Fruit fly (Drosophila melanogaster): ENCODE results near the gene Edg78E.

The Edg78E gene

DNA sequence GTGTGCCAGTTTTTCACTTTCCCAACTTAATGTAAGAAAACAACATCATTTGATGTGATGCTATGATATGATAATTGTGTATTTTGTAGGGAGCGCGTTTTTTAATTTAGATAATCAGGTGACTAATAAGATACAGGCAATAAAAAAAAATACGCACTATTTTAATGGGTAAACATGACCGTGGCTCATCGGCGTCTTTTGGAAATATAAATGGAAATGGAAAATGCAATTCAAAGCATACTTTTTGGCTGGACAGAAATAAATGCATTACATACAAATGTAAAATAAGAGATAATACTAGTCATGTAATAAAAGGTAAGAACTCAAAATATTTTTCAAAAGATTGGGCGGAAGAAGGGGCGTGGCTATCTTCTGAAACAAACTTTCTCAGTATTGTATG is 35.2 kb downstream of the Edg78E start:
- TF ChIP-seq D1 (tag; optimal IDR thresholded peaks at IDR 0.05) (peak; percentile 51), Snoo (tag; optimal IDR thresholded peaks at IDR 0.05) (no peak), CG15710 (tag; optimal IDR thresholded peaks at IDR 0.05) (no peak), CG10348 (GFP tag; IDR thresholded peaks at IDR 0.05) (no peak), Ets98B (GFP tag; IDR thresholded peaks at IDR 0.05) (no peak)

DNA sequence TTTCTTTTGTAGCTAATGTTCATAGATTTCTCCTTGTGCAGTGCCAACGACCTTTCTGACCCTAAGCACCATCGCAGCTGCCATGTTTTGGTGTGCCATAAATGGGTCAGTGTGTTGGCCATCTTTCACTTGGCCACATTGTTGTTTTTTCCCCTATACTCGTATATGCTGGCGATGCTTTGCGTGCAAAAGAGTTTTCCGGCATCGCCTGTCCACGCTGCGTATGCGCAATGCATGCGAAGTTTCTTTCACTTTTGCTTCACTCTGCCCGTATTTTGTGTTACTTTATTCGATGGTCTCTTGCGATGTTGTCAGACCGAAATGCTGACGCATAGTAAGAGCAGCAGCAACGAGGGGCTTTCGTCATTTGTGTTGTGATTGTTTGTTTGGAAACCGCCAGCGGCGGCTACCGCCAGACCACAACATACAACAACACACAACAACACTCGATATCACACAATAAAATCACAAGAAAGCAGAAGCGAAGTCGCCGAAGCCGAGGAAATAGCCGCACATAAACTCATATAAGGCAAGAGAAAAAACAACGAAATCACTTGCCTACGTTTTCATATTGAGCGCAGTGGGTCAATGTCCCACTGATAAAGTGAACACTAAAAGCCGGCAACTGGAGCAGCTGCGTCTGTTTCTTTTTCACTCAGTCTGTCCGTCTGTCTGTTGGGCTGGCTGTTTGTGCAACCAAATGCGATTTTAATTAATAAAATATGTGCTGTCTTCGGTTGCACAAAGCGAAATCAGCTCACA is 36.0 kb downstream of the Edg78E start:
- TF ChIP-seq CG13204 (GFP tag; optimal IDR thresholded peaks at IDR 0.05) (no peak), Pif1B (GFP tag; optimal IDR thresholded peaks at IDR 0.05) (no peak), fd96Ca (GFP tag; IDR thresholded peaks at IDR 0.05) (no peak; the same call in 2 of the 3 replicates), EcR (GFP tag; optimal IDR thresholded peaks at IDR 0.05) (peak; percentile 83), gl (tag; optimal IDR thresholded peaks at IDR 0.05) (no peak), CG12605 (GFP tag; IDR thresholded peaks at IDR 0.05) (0 out of 2 replicates have a peak, but pooled peaks have one; percentile 14), Pif1A (GFP tag; optimal IDR thresholded peaks at IDR 0.05) (no peak)

DNA sequence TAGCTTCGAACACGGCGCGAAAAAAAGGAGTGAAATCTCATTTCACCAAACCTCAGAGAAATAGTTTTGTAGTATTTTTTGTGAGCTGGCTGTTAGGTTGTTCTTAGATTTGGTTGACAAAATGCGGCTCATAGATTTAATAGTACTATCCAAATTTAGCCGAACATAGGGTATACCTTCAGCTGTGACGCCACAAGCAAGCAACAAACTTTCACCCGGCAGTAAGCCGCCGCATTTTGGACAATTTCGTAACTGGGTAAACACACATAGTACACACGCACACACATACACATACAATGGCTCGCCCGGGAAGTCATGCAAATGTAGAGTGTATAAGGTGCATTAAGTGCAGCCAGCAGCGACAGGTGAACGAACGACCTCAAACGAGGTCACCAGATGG is 38.3 kb downstream of the Edg78E start:
- TF ChIP-seq Pif1B (GFP tag; optimal IDR thresholded peaks at IDR 0.05), result no peak
- TF ChIP-seq fd96Ca (GFP tag; IDR thresholded peaks at IDR 0.05), result peak; percentile 64; the same call in 2 of the 3 replicates
- no peak for TF ChIP-seq rn (GFP tag; IDR thresholded peaks at IDR 0.05)
- TF ChIP-seq CG8301 (tag; optimal IDR thresholded peaks at IDR 0.05), result peak; percentile 44
- peak; percentile 60 for TF ChIP-seq CG32121 (GFP tag; IDR thresholded peaks at IDR 0.05)
- no peak for TF ChIP-seq CG13204 (GFP tag; optimal IDR thresholded peaks at IDR 0.05)
- no peak for TF ChIP-seq Pif1A (GFP tag; optimal IDR thresholded peaks at IDR 0.05)
- no peak for TF ChIP-seq CG15710 (tag; optimal IDR thresholded peaks at IDR 0.05)
- no peak for TF ChIP-seq CG9948 (tag; optimal IDR thresholded peaks at IDR 0.05)
- no peak for TF ChIP-seq gl (tag; optimal IDR thresholded peaks at IDR 0.05)
- TF ChIP-seq Snoo (tag; optimal IDR thresholded peaks at IDR 0.05), result no peak
- TF ChIP-seq CG4496 (GFP tag; IDR thresholded peaks at IDR 0.05), result peak; percentile 41; the same call in 1 of the 3 replicates
- no peak for TF ChIP-seq CG10348 (GFP tag; IDR thresholded peaks at IDR 0.05)
- TF ChIP-seq EcR (GFP tag; optimal IDR thresholded peaks at IDR 0.05), result no peak
- TF ChIP-seq CG8159 (tag; optimal IDR thresholded peaks at IDR 0.05), result no peak
- peak; percentile 34; the same call in 1 of the 2 replicates for TF ChIP-seq Ets98B (GFP tag; IDR thresholded peaks at IDR 0.05)
- no peak for TF ChIP-seq CG34367 (tag; optimal IDR thresholded peaks at IDR 0.05)
- no peak for TF ChIP-seq CG17806 (tag; optimal IDR thresholded peaks at IDR 0.05)
- no peak for TF ChIP-seq D1 (tag; optimal IDR thresholded peaks at IDR 0.05)
- no peak for TF ChIP-seq CG14655 (GFP tag; optimal IDR thresholded peaks at IDR 0.05)
- no peak for TF ChIP-seq CG12605 (GFP tag; IDR thresholded peaks at IDR 0.05)

DNA sequence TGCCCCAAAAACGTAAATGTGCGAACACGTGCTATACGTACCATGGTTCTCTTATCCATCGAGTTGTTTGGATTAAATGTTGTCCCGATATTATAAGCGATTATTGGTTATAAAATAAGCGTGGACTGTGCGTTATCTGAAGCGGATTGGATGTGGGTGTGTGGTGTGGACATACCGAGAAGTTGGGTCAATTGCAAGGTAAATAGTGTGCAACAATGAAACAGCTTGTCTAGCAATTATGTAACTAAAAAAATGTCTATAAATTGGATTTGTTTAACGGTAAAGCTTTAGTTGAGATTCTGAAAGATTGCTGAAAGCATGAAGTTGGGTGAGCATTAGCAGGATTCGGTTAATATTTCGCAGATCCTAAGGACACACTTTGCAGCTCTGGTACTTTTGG is 39.9 kb downstream of the Edg78E start, which contains the start of gene CG43218:
Gene CG43218, plus strand, starts transcription at position 290 of the 400 bp plus-strand sequence.
- no peak for TF ChIP-seq fd96Ca (GFP tag; IDR thresholded peaks at IDR 0.05)
- TF ChIP-seq CG9948 (tag; optimal IDR thresholded peaks at IDR 0.05), result no peak
- no peak for TF ChIP-seq Ets98B (GFP tag; IDR thresholded peaks at IDR 0.05)
- no peak for TF ChIP-seq CG8301 (tag; optimal IDR thresholded peaks at IDR 0.05)
- TF ChIP-seq CG13204 (GFP tag; optimal IDR thresholded peaks at IDR 0.05), result no peak
- no peak for TF ChIP-seq CG17806 (tag; optimal IDR thresholded peaks at IDR 0.05)
- no peak for TF ChIP-seq CG10348 (GFP tag; IDR thresholded peaks at IDR 0.05)
- TF ChIP-seq EcR (GFP tag; optimal IDR thresholded peaks at IDR 0.05), result no peak
- TF ChIP-seq gl (tag; optimal IDR thresholded peaks at IDR 0.05), result no peak
- no peak for TF ChIP-seq CG15710 (tag; optimal IDR thresholded peaks at IDR 0.05)
- no peak for TF ChIP-seq CG8159 (tag; optimal IDR thresholded peaks at IDR 0.05)
- no peak for TF ChIP-seq CG4496 (GFP tag; IDR thresholded peaks at IDR 0.05)
- TF ChIP-seq Snoo (tag; optimal IDR thresholded peaks at IDR 0.05), result no peak
- TF ChIP-seq CG14655 (GFP tag; optimal IDR thresholded peaks at IDR 0.05), result no peak
- TF ChIP-seq Pif1A (GFP tag; optimal IDR thresholded peaks at IDR 0.05), result no peak
- no peak for TF ChIP-seq CG34367 (tag; optimal IDR thresholded peaks at IDR 0.05)
- no peak for TF ChIP-seq D1 (tag; optimal IDR thresholded peaks at IDR 0.05)
- TF ChIP-seq CG32121 (GFP tag; IDR thresholded peaks at IDR 0.05), result no peak
- TF ChIP-seq rn (GFP tag; IDR thresholded peaks at IDR 0.05), result no peak

DNA sequence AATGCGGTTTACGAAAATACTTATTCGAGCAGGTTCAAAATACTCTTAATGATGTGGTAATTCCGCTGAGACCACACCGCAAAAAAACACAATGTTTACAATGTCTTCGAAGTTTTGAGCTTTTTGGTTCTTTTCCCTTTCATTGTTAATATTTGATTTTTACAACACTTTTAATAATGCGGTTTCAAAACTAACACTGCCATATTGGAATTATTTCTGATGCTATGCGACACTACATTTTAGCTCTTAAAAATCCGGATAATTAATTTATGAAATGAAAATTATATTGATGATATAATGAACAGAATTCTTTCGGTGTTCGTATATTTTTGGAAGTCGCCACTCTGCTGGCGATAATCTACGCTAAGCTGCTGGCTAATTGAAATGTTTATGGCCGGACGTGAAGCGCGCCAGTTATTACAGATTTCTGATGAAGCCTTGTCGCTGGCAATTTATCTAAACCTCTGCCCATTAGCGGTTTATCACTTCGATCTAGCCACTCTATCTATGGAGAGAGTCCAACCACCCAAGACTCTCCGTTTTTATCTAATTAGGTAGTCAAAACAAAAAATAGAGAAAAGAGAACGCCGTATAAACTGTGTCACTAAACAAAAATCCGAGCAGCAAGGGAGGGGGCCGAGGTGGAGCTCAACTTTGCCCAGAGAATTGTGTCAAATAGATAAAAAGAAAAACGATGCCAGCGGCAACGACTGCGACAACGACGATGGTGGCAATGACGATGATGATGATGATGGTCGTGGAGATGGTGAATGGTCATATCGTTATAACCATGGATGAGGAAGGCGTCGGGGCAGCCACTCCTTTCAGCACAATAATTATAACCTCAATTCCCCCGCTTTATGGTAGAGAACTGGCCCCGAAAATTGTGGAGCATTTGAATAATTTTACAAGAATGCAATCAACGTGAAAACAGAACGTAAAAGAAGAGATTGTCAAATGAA is 41.3 kb downstream of the Edg78E start:
- TF ChIP-seq Snoo (tag; optimal IDR thresholded peaks at IDR 0.05), result no peak
- no peak for TF ChIP-seq Ets98B (GFP tag; IDR thresholded peaks at IDR 0.05)
- TF ChIP-seq EcR (GFP tag; optimal IDR thresholded peaks at IDR 0.05), result peak; percentile 56

DNA sequence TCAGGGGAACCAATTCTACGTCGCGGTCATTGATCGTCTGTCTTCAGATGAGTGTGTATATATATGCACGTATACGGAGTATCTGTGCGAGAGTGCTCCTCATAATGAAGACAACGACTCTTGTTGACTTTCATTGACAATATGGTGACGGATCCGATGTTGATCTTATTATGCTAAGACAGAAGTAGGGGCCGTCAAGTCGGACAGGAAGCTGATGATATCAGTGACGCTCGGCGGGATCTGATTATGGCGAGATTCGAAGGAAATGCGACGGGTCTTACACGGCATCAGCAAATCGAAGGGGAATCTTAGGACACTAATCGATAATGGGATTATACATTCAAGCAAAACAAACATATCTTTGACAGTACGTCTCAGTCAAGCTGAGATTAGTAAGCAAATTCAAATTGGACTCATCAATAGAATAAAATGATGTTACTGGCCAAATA is 43.1 kb downstream of the Edg78E start:
- TF ChIP-seq CG10348 (GFP tag; IDR thresholded peaks at IDR 0.05) (no peak), EcR (GFP tag; optimal IDR thresholded peaks at IDR 0.05) (no peak)
